Fruit fly (Drosophila melanogaster) S2 (cell line): Measurements from ENCODE around the gene CkIIalpha-i3.

Experiments
- CG8478 ChIP-seq: fragments of >200 bp; optimal IDR thresholded peaks from 2 replicates; lab custom pipeline; 2018
- CTCF ChIP-seq, 2 experiments: fragments of >200 bp; optimal IDR thresholded peaks; 2 replicates each; lab custom pipeline; 2018

DNA sequence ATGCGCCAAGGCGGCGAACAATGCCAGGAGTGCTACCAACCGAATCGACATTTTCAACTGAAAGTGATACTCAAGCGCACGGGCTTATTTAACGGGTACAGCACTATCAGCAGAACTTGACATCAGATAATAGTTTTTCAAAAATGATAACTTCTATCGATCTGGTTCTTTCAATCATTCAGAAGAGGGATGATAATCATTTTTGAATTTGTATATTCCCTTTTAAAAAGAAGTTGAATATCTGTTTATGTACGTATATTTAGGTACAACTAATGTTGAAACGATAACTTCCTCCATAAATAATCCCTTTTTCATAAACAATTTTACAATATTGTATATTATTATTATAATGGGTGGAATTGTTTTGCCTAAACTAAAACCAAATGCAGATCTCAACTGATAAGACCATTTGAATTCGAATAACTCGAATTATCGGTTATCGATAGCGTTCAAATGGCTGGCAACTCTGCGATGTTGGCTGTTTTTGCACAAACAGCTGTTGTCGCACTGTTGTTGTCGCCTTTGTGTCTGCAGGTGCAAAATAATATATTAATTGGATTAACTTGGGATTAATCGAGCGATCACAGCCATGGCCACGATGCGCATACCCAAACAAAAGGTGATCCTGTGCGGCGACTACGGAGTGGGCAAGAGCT lies 20.2 kb downstream of the CkIIalpha-i3 start, which contains the start of the genes CG32483 and RabX6:
- TF ChIP-seq CG8478 (lab: Kevin White, UChicago): no peak
- TF ChIP-seq CTCF (optimal IDR thresholded peaks at IDR 0.05; lab: Kevin White, UChicago): peak in 1 of 2 experiments; percentile 3
